Fruit fly (Drosophila melanogaster) whole organism, adult: ENCODE data around the gene CG16888.
A peak's percentile ranks its signal among the peaks of the same experiment; 100 is the strongest.

Experiments
- CG11617 ChIP-seq: fragments of 200-800 bp; sonication (Bioruptor generic); optimal IDR thresholded peaks from 2 replicates; lab custom pipeline; 2017; ENCODE audit warnings: mild to moderate bottlenecking, missing biosample characterization, missing genetic modification reagents, missing genetic modification characterization
- CG12768 ChIP-seq: fragments of 200-800 bp; sonication (Bioruptor generic); optimal IDR thresholded peaks from 2 replicates; lab custom pipeline; 2017; ENCODE audit warnings: missing biosample characterization, missing genetic modification characterization, mild to moderate bottlenecking, moderate library complexity, missing genetic modification reagents
- CG14711 ChIP-seq: fragments of 200-800 bp; sonication (Bioruptor generic); optimal IDR thresholded peaks from 2 replicates; lab custom pipeline; 2018; ENCODE audit warnings: missing biosample characterization, mild to moderate bottlenecking, missing genetic modification characterization, moderate library complexity
- CG1620 ChIP-seq: fragments of 200-800 bp; sonication (Bioruptor generic); optimal IDR thresholded peaks from 2 replicates; lab custom pipeline; 2016; ENCODE audit warnings: missing biosample characterization, missing genetic modification characterization
- CG33017 ChIP-seq: fragments of 200-800 bp; sonication (Bioruptor generic); optimal IDR thresholded peaks from 2 replicates; lab custom pipeline; 2018; ENCODE audit warnings: missing biosample characterization, mild to moderate bottlenecking, missing genetic modification characterization, moderate library complexity
- CG5204 ChIP-seq: fragments of 200-800 bp; sonication (Bioruptor generic); optimal IDR thresholded peaks from 2 replicates; lab custom pipeline; 2016; ENCODE audit warnings: missing biosample characterization, missing genetic modification characterization
- CG7045 ChIP-seq: fragments of 200-800 bp; sonication (Bioruptor generic); optimal IDR thresholded peaks from 2 replicates; lab custom pipeline; 2017; ENCODE audit warnings: missing biosample characterization, mild to moderate bottlenecking, missing genetic modification characterization
- CG7101 ChIP-seq: fragments of 200-800 bp; sonication (Bioruptor generic); optimal IDR thresholded peaks from 2 replicates; lab custom pipeline; 2018; ENCODE audit warnings: missing biosample characterization, mild to moderate bottlenecking, missing genetic modification characterization, moderate library complexity
- Clk ChIP-seq: fragments of 200-800 bp; sonication (Bioruptor generic); optimal IDR thresholded peaks from 2 replicates; lab custom pipeline; 2017; ENCODE audit warnings: missing biosample characterization, missing genetic modification characterization
- Crg-1 ChIP-seq: fragments of 200-800 bp; sonication (Bioruptor generic); optimal IDR thresholded peaks from 2 replicates; lab custom pipeline; 2016; ENCODE audit warnings: missing biosample characterization, missing genetic modification characterization
- Hr96 ChIP-seq: fragments of 200-800 bp; sonication (Bioruptor generic); optimal IDR thresholded peaks from 2 replicates; lab custom pipeline; 2016; ENCODE audit warnings: missing biosample characterization, missing genetic modification characterization
- Mnt ChIP-seq: fragments of 200-800 bp; sonication (Bioruptor generic); optimal IDR thresholded peaks from 2 replicates; lab custom pipeline; 2016; ENCODE audit warnings: missing biosample characterization, mild to moderate bottlenecking, missing genetic modification characterization
- bab1 ChIP-seq: fragments of 200-800 bp; sonication (Bioruptor generic); optimal IDR thresholded peaks from 3 replicates; lab custom pipeline; 2019; ENCODE audit warnings: missing biosample characterization, mild to moderate bottlenecking, missing genetic modification characterization, moderate library complexity
- cic ChIP-seq: fragments of 200-800 bp; sonication (Bioruptor generic); optimal IDR thresholded peaks from 2 replicates; lab custom pipeline; 2017; ENCODE audit warnings: missing biosample characterization, mild to moderate bottlenecking, missing genetic modification characterization, moderate library complexity
- cnc ChIP-seq, 2 experiments: fragments of >200 bp; optimal IDR thresholded peaks; 2 replicates each; lab custom pipeline; 2017
- kay ChIP-seq: fragments of 200-800 bp; sonication (Bioruptor generic); peaks from one replicate; lab custom pipeline; 2016; ENCODE audit warnings: missing biosample characterization, missing genetic modification characterization, borderline replicate concordance
- ovo ChIP-seq: fragments of 200-800 bp; sonication (Bioruptor generic); optimal IDR thresholded peaks from 2 replicates; lab custom pipeline; 2016; ENCODE audit warnings: missing biosample characterization, missing genetic modification characterization
- pad ChIP-seq: fragments of 200-800 bp; sonication (Bioruptor generic); optimal IDR thresholded peaks from 3 replicates; lab custom pipeline; 2017; ENCODE audit warnings: missing biosample characterization, missing genetic modification characterization, mild to moderate bottlenecking, moderate library complexity, missing genetic modification reagents
- tj ChIP-seq: fragments of 200-800 bp; sonication (Bioruptor generic); optimal IDR thresholded peaks from 3 replicates; lab custom pipeline; 2017; ENCODE audit warnings: missing biosample characterization, mild to moderate bottlenecking, missing genetic modification characterization, moderate library complexity
- toe ChIP-seq: fragments of 200-800 bp; sonication (Bioruptor generic); optimal IDR thresholded peaks from 2 replicates; lab custom pipeline; 2016; ENCODE audit warnings: missing biosample characterization, missing genetic modification characterization

The CG16888 gene

dm6 chr2L:13835959-13836358, 22.9 kb upstream of the CG16888 start:
- TF ChIP-seq Clk (GFP tag; lab: Kevin White, UChicago) (no peak), tj (GFP tag; lab: Kevin White, UChicago) (no peak), cnc (optimal IDR thresholded peaks at IDR 0.05; lab: Kevin White, UChicago) (no peak), CG7101 (tag; lab: Kevin White, UChicago) (no peak), cic (GFP tag; lab: Kevin White, UChicago) (no peak)

DNA sequence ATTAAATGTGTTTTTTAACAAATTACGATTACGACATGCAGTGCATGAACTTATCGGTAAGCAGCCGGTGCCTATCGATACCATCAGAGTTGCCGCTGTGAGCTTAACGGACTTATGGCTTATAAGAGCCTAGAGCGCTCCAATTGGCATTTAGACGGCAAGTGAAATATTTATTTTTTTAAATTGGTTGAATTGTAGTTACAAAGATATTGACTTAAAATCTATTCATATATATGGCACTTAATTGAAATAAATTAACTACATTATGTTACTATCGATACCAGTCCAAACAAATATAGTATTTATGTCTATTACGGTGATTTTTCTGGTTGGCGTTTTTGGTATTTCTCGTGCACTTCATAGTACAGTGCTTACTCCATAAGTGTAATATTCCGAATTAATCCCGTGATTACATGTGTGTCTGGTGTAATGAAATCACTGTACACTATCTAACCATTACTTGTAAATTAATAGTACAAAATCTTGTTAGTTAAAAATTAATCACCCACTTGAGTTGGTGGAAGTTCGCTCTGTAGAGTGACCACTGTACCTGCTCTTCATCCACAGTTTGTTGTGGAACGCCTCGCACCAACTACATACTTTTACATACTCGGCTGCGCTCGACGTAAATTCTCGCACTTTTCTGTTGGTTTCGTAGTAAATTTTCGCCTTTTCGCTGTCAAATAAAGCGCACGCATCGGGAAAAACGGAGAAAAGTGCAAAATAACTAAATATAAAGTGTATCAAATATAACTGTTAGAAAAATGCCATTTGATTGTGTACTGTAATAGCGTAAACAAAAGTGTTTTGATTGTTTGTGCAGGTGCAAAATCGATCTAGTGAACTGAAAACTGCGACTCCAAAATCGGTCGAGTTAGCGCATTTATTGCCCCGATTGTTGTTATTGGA, 22.2 kb upstream of the CG16888 start, which contains the start of the genes mRpS23 and CenG1A:
mRpS23 (minus strand) TSS at position 71 of the 909 bp plus-strand sequence.
CenG1A (plus strand) TSS at position 563 of the 909 bp plus-strand sequence.
- TF ChIP-seq kay (no peak), pad (GFP tag; lab: Kevin White, UChicago) (peak; percentile 93), Crg-1 (GFP tag; lab: Kevin White, UChicago) (peak; percentile 99), CG33017 (tag; lab: Kevin White, UChicago) (peak; percentile 100), CG1620 (peak; percentile 99), CG5204 (peak; percentile 100), CG11617 (GFP tag; lab: Kevin White, UChicago) (peak; percentile 98), cnc (optimal IDR thresholded peaks at IDR 0.05; lab: Kevin White, UChicago) (no peak), Hr96 (peak; percentile 99), bab1 (GFP tag; lab: Kevin White, UChicago) (peak; percentile 100), tj (GFP tag; lab: Kevin White, UChicago) (peak; percentile 91), CG12768 (GFP tag; lab: Kevin White, UChicago) (peak; percentile 99), CG7045 (GFP tag; lab: Kevin White, UChicago) (peak; percentile 99), cic (GFP tag; lab: Kevin White, UChicago) (peak; percentile 91), Mnt (peak; percentile 98), CG14711 (tag; lab: Kevin White, UChicago) (peak; percentile 98), ovo (GFP tag; lab: Kevin White, UChicago) (peak; percentile 98), Clk (GFP tag; lab: Kevin White, UChicago) (peak; percentile 99), CG7101 (tag; lab: Kevin White, UChicago) (peak; percentile 100), toe (peak; percentile 99)

- TF ChIP-seq pad (GFP tag; lab: Kevin White, UChicago) (no peak), Hr96 (no peak), bab1 (GFP tag; lab: Kevin White, UChicago) (no peak), CG14711 (tag; lab: Kevin White, UChicago) (peak; percentile 19), Clk (GFP tag; lab: Kevin White, UChicago) (no peak), Crg-1 (GFP tag; lab: Kevin White, UChicago) (peak; percentile 33), cic (GFP tag; lab: Kevin White, UChicago) (no peak), CG33017 (tag; lab: Kevin White, UChicago) (peak; percentile 11), CG7045 (GFP tag; lab: Kevin White, UChicago) (no peak), tj (GFP tag; lab: Kevin White, UChicago) (peak; percentile 0), CG1620 (peak; percentile 12), CG12768 (GFP tag; lab: Kevin White, UChicago) (no peak), CG5204 (no peak), Mnt (peak; percentile 38), kay (no peak), CG7101 (tag; lab: Kevin White, UChicago) (peak; percentile 53), toe (no peak), CG11617 (GFP tag; lab: Kevin White, UChicago) (no peak), cnc (optimal IDR thresholded peaks at IDR 0.05; lab: Kevin White, UChicago) (no peak)
Observed at dm6 chr2L:13833058-13833457, 20.0 kb upstream of the CG16888 start, which contains the start of the genes GatC, PolG2 and Polr2C. GatC (minus strand) TSS chr2L:13833105. PolG2 (minus strand) TSS chr2L:13833105. Polr2C (plus strand) TSS chr2L:13833337.

DNA sequence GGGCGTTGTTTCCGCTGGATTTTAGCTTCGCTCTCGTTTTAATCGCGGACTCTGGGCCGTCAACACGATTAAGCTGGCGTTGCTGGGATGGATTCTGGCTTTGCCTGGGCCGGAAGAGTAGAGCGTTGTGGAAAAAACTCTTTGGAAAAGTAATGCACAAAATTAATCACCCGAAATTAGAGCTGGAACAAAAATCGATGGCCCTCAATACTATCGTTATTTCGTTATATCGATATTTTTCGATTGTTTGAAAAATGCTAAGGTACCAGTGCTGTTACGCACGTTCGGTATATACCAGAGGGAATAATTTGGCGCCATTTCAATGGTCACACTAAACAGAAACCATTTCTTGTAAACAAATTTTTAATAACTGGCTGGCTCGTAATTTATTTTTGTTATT, 16.5 kb upstream of the CG16888 start, which contains the start of the genes Arpc1 and Orc5:
Arpc1 (minus strand) TSS at position 202 of the 400 bp plus-strand sequence.
Orc5 (plus strand) TSS at position 298 of the 400 bp plus-strand sequence.
- peak; percentile 6 for TF ChIP-seq Crg-1 (GFP tag; lab: Kevin White, UChicago)
- TF ChIP-seq CG14711 (tag; lab: Kevin White, UChicago) = peak; percentile 14
- peak; percentile 6 for TF ChIP-seq CG7101 (tag; lab: Kevin White, UChicago)
- TF ChIP-seq tj (GFP tag; lab: Kevin White, UChicago) = no peak
- TF ChIP-seq bab1 (GFP tag; lab: Kevin White, UChicago) = peak; percentile 72
- peak; percentile 30 for TF ChIP-seq CG1620

DNA sequence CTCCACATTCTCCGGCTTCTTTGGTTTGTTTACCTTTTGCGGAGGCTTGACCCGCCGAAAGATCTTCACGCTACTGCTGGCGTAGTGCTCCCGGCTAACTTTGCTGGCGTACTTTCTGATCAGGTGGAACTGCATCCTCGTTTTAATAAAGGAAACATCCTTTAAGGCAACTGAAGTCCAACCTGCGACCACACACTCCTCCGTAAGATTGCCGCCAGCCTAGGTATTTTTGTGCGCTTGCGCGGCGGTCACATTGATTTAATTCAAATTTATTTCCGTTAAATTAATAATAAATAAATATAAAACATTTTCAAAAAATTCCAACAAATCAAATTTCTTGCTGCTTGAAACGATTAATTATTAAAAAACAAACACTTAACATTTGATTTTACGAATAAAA, 14.5 kb upstream of the CG16888 start, which contains the start of gene PolG1:
PolG1 (minus strand) TSS at position 216 of the 400 bp plus-strand sequence.
- TF ChIP-seq Crg-1 (GFP tag; lab: Kevin White, UChicago) = no peak
- TF ChIP-seq CG7101 (tag; lab: Kevin White, UChicago) = no peak
- no peak for TF ChIP-seq CG33017 (tag; lab: Kevin White, UChicago)
- no peak for TF ChIP-seq cic (GFP tag; lab: Kevin White, UChicago)
- TF ChIP-seq CG7045 (GFP tag; lab: Kevin White, UChicago) = no peak
- TF ChIP-seq CG11617 (GFP tag; lab: Kevin White, UChicago) = no peak
- no peak for TF ChIP-seq cnc (optimal IDR thresholded peaks at IDR 0.05; lab: Kevin White, UChicago)
- no peak for TF ChIP-seq bab1 (GFP tag; lab: Kevin White, UChicago)
- TF ChIP-seq tj (GFP tag; lab: Kevin White, UChicago) = no peak
- TF ChIP-seq ovo (GFP tag; lab: Kevin White, UChicago) = no peak
- TF ChIP-seq Clk (GFP tag; lab: Kevin White, UChicago) = no peak
